Worm (Caenorhabditis elegans) whole organism, L2 larva: ENCODE measurements around the gene fbxc-32.

Experiments
- ama-1 ChIP-seq: fragments of 150-350 bp; optimal IDR thresholded peaks from 2 replicates; lab custom pipeline; 2018; ENCODE audit warnings: inconsistent platforms
- elt-1 ChIP-seq: fragments of 150-350 bp; optimal IDR thresholded peaks from 2 replicates; lab custom pipeline; 2014; ENCODE audit warnings: missing biosample characterization, missing genetic modification characterization
- fos-1 ChIP-seq: fragments of 150-350 bp; optimal IDR thresholded peaks from 2 replicates; lab custom pipeline; 2014; ENCODE audit warnings: missing biosample characterization, missing genetic modification characterization
- lin-11 ChIP-seq: fragments of 150-350 bp; sonication (generic microtip); optimal IDR thresholded peaks from 2 replicates; lab custom pipeline; 2014; ENCODE audit warnings: missing biosample characterization, missing genetic modification characterization, inconsistent platforms, mixed read lengths
- lin-39 ChIP-seq: fragments of 150-350 bp; optimal IDR thresholded peaks from 2 replicates; lab custom pipeline; 2014; ENCODE audit warnings: missing biosample characterization, missing genetic modification reagents, missing genetic modification characterization
- nhr-12 ChIP-seq: fragments of 150-350 bp; optimal IDR thresholded peaks from 2 replicates; lab custom pipeline; 2014; ENCODE audit warnings: missing biosample characterization, missing genetic modification characterization
- nhr-23 ChIP-seq: fragments of 150-350 bp; optimal IDR thresholded peaks from 2 replicates; lab custom pipeline; 2014; ENCODE audit warnings: missing biosample characterization, missing genetic modification reagents, missing genetic modification characterization
- sem-4 ChIP-seq: fragments of 150-350 bp; optimal IDR thresholded peaks from 2 replicates; lab custom pipeline; 2014; ENCODE audit warnings: missing biosample characterization, missing genetic modification reagents, missing genetic modification characterization
- snpc-4 ChIP-seq: fragments of 150-350 bp; optimal IDR thresholded peaks from 2 replicates; lab custom pipeline; 2014; ENCODE audit warnings: missing biosample characterization, missing genetic modification characterization
- unc-55 ChIP-seq: fragments of 150-350 bp; sonication (generic microtip); optimal IDR thresholded peaks from 3 replicates; lab custom pipeline; 2014; ENCODE audit warnings: missing biosample characterization, missing genetic modification reagents, missing genetic modification characterization
- unc-62 ChIP-seq: fragments of 150-350 bp; optimal IDR thresholded peaks from 2 replicates; lab custom pipeline; 2014; ENCODE audit warnings: missing biosample characterization, missing genetic modification reagents, missing genetic modification characterization
- ztf-11 ChIP-seq: sonication (generic microtip); optimal IDR thresholded peaks from 2 replicates; lab custom pipeline; 2017; ENCODE audit warnings: missing biosample characterization, missing genetic modification characterization

ce11 chrII:923521-923920, 24.5 kb downstream of the fbxc-32 start, which contains the start of gene fbxc-28:
- no peak for TF ChIP-seq unc-55 (GFP tag; lab: Kevin White, UChicago)
- TF ChIP-seq unc-62 (GFP tag; lab: Kevin White, UChicago), result no peak
- no peak for TF ChIP-seq lin-11 (tag; lab: Kevin White, UChicago)
- no peak for TF ChIP-seq nhr-23 (tag; lab: Kevin White, UChicago)
- no peak for TF ChIP-seq sem-4 (tag; lab: Kevin White, UChicago)
- TF ChIP-seq ztf-11 (tag; lab: Kevin White, UChicago), result no peak
- TF ChIP-seq nhr-12 (tag; lab: Kevin White, UChicago), result no peak
- TF ChIP-seq ama-1 (lab: Kevin White, UChicago), result no peak
- TF ChIP-seq lin-39 (tag; lab: Kevin White, UChicago), result no peak
- no peak for TF ChIP-seq fos-1 (tag; lab: Kevin White, UChicago)
- no peak for TF ChIP-seq elt-1 (tag; lab: Kevin White, UChicago)
- TF ChIP-seq snpc-4 (tag; lab: Kevin White, UChicago), result no peak
